Worm (Caenorhabditis elegans): ENCODE measurements around the gene syx-18.
A peak's percentile ranks its signal among the peaks of the same experiment; 100 is the strongest.

Gene syx-18

ce11 chrV:6614152-6614734 lies 41.0 kb downstream of the syx-18 start, which contains the start of gene cpr-4 (continued):
- peak; percentile 28; the same call in 1 of the 2 replicates for TF ChIP-seq php-3 (GFP tag; IDR thresholded peaks at IDR 0.05)
- TF ChIP-seq T26A8.4 (GFP tag; IDR thresholded peaks at IDR 0.05), result no peak
- no peak for TF ChIP-seq zag-1 (tag; optimal IDR thresholded peaks at IDR 0.05)
- no peak for TF ChIP-seq nhr-11 (tag; optimal IDR thresholded peaks at IDR 0.05)
- TF ChIP-seq daf-16 (GFP tag; optimal IDR thresholded peaks at IDR 0.05), result peak in 1 of 2 experiments; percentile 50
- TF ChIP-seq daf-16 (tag; optimal IDR thresholded peaks at IDR 0.05), result peak; percentile 88
- peak; percentile 88 for TF ChIP-seq nhr-77 (tag; optimal IDR thresholded peaks at IDR 0.05)
- no peak for TF ChIP-seq lin-13 (GFP tag; optimal IDR thresholded peaks at IDR 0.05)
- TF ChIP-seq ztf-7 (tag; optimal IDR thresholded peaks at IDR 0.05), result no peak
- TF ChIP-seq skn-1 (tag; optimal IDR thresholded peaks at IDR 0.05), result no peak
- TF ChIP-seq unc-62 (GFP tag; optimal IDR thresholded peaks at IDR 0.05 in 1 of 2), result peak in 1 of 2 experiments; percentile 96
- no peak for TF ChIP-seq unc-62 (tag; optimal IDR thresholded peaks at IDR 0.05)
- TF ChIP-seq jun-1 (tag; optimal IDR thresholded peaks at IDR 0.05), result peak; percentile 27
- TF ChIP-seq snpc-4 (tag; optimal IDR thresholded peaks at IDR 0.05), result no peak

- peak; percentile 43 for TF ChIP-seq mes-2 (tag; optimal IDR thresholded peaks at IDR 0.05; ENCODE audit: poor library complexity, severe bottlenecking)
- peak; percentile 2 for TF ChIP-seq T20F7.1 (GFP tag; optimal IDR thresholded peaks at IDR 0.05)
- TF ChIP-seq lin-29 (GFP tag; IDR thresholded peaks at IDR 0.05), result no peak
- peak in 1 of 2 experiments; percentile 90 for TF ChIP-seq lsy-2 (tag; optimal IDR thresholded peaks at IDR 0.05)
- TF ChIP-seq dpl-1 (GFP tag; optimal IDR thresholded peaks at IDR 0.05), result peak; percentile 32
- TF ChIP-seq ztf-11 (tag; optimal IDR thresholded peaks at IDR 0.05), result no peak
- TF ChIP-seq lin-38 (GFP tag; IDR thresholded peaks at IDR 0.05), result peak; percentile 32; the same call in 1 of the 2 replicates
- TF ChIP-seq nhr-25 (tag; optimal IDR thresholded peaks at IDR 0.05; ENCODE audit: borderline replicate concordance, insufficient read depth), result no peak
Measured at ce11 chrV:6611504-6611903, 43.7 kb downstream of the syx-18 start.

- TF ChIP-seq ctbp-1 (GFP tag; IDR thresholded peaks at IDR 0.05) (no peak), nhr-10 (tag; optimal IDR thresholded peaks at IDR 0.05) (no peak), lin-15B (tag; optimal IDR thresholded peaks at IDR 0.05) (no peak), Y5F2A.4 (GFP tag; optimal IDR thresholded peaks at IDR 0.05) (no peak), lin-29 (GFP tag; IDR thresholded peaks at IDR 0.05) (no peak), dmd-8 (GFP tag; IDR thresholded peaks at IDR 0.05) (no peak), nhr-111 (GFP tag; optimal IDR thresholded peaks at IDR 0.05) (no peak), lim-7 (GFP tag; IDR thresholded peaks at IDR 0.05) (no peak), nhr-76 (tag; optimal IDR thresholded peaks at IDR 0.05) (no peak), ceh-20 (GFP tag; IDR thresholded peaks at IDR 0.05) (no peak), nhr-102 (tag; optimal IDR thresholded peaks at IDR 0.05) (no peak), nhr-11 (tag; optimal IDR thresholded peaks at IDR 0.05) (no peak), nhr-42 (GFP tag; IDR thresholded peaks at IDR 0.05) (no peak), mdl-1 (tag; optimal IDR thresholded peaks at IDR 0.05) (no peak), Y105C5A.15 (GFP tag; IDR thresholded peaks at IDR 0.05) (no peak)
Measured at ce11 chrV:6611058-6611457, 44.2 kb downstream of the syx-18 start, which contains the start of gene gon-14. TSS of gene gon-14 (minus strand) at chrV:6611158.

- TF ChIP-seq F44E2.7 (GFP tag; IDR thresholded peaks at IDR 0.05) (no peak), nhr-28 (tag; optimal IDR thresholded peaks at IDR 0.05) (no peak), gei-8 (GFP tag; optimal IDR thresholded peaks at IDR 0.05) (no peak), lin-1 (GFP tag; IDR thresholded peaks at IDR 0.05) (no peak), rbr-2 (tag; optimal IDR thresholded peaks at IDR 0.05) (no peak), zag-1 (tag; optimal IDR thresholded peaks at IDR 0.05) (no peak), aly-2 (tag; optimal IDR thresholded peaks at IDR 0.05) (no peak), T20F7.1 (GFP tag; optimal IDR thresholded peaks at IDR 0.05) (no peak), mxl-3 (GFP tag; optimal IDR thresholded peaks at IDR 0.05) (no peak), php-3 (GFP tag; IDR thresholded peaks at IDR 0.05) (no peak), jun-1 (tag; optimal IDR thresholded peaks at IDR 0.05) (no peak), zip-2 (tag; optimal IDR thresholded peaks at IDR 0.05) (no peak), hif-1 (tag; optimal IDR thresholded peaks at IDR 0.05) (no peak), dmd-9 (GFP tag; IDR thresholded peaks at IDR 0.05) (no peak), lim-7 (GFP tag; IDR thresholded peaks at IDR 0.05) (no peak), attf-4 (tag; optimal IDR thresholded peaks at IDR 0.05) (no peak), vab-7 (GFP tag; IDR thresholded peaks at IDR 0.05) (no peak), nhr-48 (tag; optimal IDR thresholded peaks at IDR 0.05) (no peak), tag-97 (GFP tag; IDR thresholded peaks at IDR 0.05) (no peak)
Measured at ce11 chrV:6606197-6606596, 49.1 kb downstream of the syx-18 start.
